Fruit fly (Drosophila melanogaster): ENCODE results near the gene CG11779.
A peak's percentile ranks its signal among the peaks of the same experiment; 100 is the strongest.

Gene CG11779

dm6 chr3R:19162135-19162616 lies 2.5 kb upstream of the CG11779 start, which contains the start of the genes CG42359 and Nsun5 (continued):
- TF ChIP-seq CG11398 (GFP tag; optimal IDR thresholded peaks at IDR 0.05) (peak; percentile 86), CG15601 (tag; optimal IDR thresholded peaks at IDR 0.05) (peak; percentile 87), unpg (GFP tag; optimal IDR thresholded peaks at IDR 0.05) (peak; percentile 92), CG13296 (GFP tag; optimal IDR thresholded peaks at IDR 0.05) (peak; percentile 78), Dref (GFP tag; IDR thresholded peaks at IDR 0.05) (peak; percentile 85), Poxn (GFP tag; IDR thresholded peaks at IDR 0.05) (peak; percentile 62; the same call in 1 of the 2 replicates), CG16813 (GFP tag; IDR thresholded peaks at IDR 0.05; ENCODE audit: partially characterized antibody) (peak; percentile 90), ind (GFP tag; optimal IDR thresholded peaks at IDR 0.05) (peak; percentile 92), CG16779 (GFP tag; IDR thresholded peaks at IDR 0.05) (0 out of 2 replicates have a peak, but pooled peaks have one; percentile 35), Gug (GFP tag; IDR thresholded peaks at IDR 0.05) (peak; percentile 89), CG15696 (tag; optimal IDR thresholded peaks at IDR 0.05) (peak; percentile 85), CG11560 (tag; IDR thresholded peaks at IDR 0.05) (peak; percentile 94), CG2202 (tag; optimal IDR thresholded peaks at IDR 0.05) (peak; percentile 77), NC2α (GFP tag; optimal IDR thresholded peaks at IDR 0.05) (peak; percentile 76), CG10431 (GFP tag; optimal IDR thresholded peaks at IDR 0.05) (peak; percentile 30), ap (GFP tag; IDR thresholded peaks at IDR 0.05) (peak; percentile 79), CG30403 (GFP tag; optimal IDR thresholded peaks at IDR 0.05) (peak; percentile 94), esg (GFP tag; conservative IDR thresholded peaks at IDR 0.05) (peak; percentile 85), en (GFP tag; optimal IDR thresholded peaks at IDR 0.05) (peak; percentile 60), CG4404 (GFP tag; IDR thresholded peaks at IDR 0.05) (peak; percentile 85), CG1792 (GFP tag; optimal IDR thresholded peaks at IDR 0.05) (peak; percentile 87), tap (tag; optimal IDR thresholded peaks at IDR 0.05) (peak; percentile 81), CG34376 (GFP tag; optimal IDR thresholded peaks at IDR 0.05) (peak; percentile 80), CG12942 (GFP tag; optimal IDR thresholded peaks at IDR 0.05) (peak; percentile 92), ranshi (GFP tag; IDR thresholded peaks at IDR 0.05) (peak; percentile 87), CG1603 (tag; optimal IDR thresholded peaks at IDR 0.05) (peak; percentile 96), ftz-f1 (GFP tag; optimal IDR thresholded peaks at IDR 0.05) (peak; percentile 98), CG18262 (tag; optimal IDR thresholded peaks at IDR 0.05) (peak; percentile 86), chif (GFP tag; optimal IDR thresholded peaks at IDR 0.05) (peak; percentile 83 to 90), gcm (GFP tag; optimal IDR thresholded peaks at IDR 0.05) (peak; percentile 71), gem (tag; optimal IDR thresholded peaks at IDR 0.05) (peak; percentile 94), Atf3 (GFP tag; optimal IDR thresholded peaks at IDR 0.05) (peak; percentile 82), Pdp1 (GFP tag; optimal IDR thresholded peaks at IDR 0.05) (peak; percentile 91 to 94), Sox100B (GFP tag; optimal IDR thresholded peaks at IDR 0.05) (peak; percentile 64), inv (GFP tag; IDR thresholded peaks at IDR 0.05; ENCODE audit: partially characterized antibody) (peak; percentile 81), Aef1 (GFP tag; IDR thresholded peaks at IDR 0.05) (peak; percentile 90), CG15269 (tag; optimal IDR thresholded peaks at IDR 0.05) (peak; percentile 86), Usf (GFP tag; optimal IDR thresholded peaks at IDR 0.05) (peak; percentile 84), CG12299 (tag; optimal IDR thresholded peaks at IDR 0.05) (peak; percentile 79), CG14014 (GFP tag; IDR thresholded peaks at IDR 0.05) (peak; percentile 90), sens (GFP tag) (peak; percentile 98), sc (optimal IDR thresholded peaks at IDR 0.05) (no peak), sc (GFP tag; optimal IDR thresholded peaks at IDR 0.05) (peak; percentile 70), Dp (GFP tag; optimal IDR thresholded peaks at IDR 0.05) (peak; percentile 95), CG13775 (GFP tag; optimal IDR thresholded peaks at IDR 0.05) (peak; percentile 88), Oli (tag; optimal IDR thresholded peaks at IDR 0.05) (peak; percentile 81), Taf1 (GFP tag; IDR thresholded peaks at IDR 0.05) (peak; percentile 80), CG16815 (GFP tag; optimal IDR thresholded peaks at IDR 0.05) (peak; percentile 73), bowl (GFP tag; IDR thresholded peaks at IDR 0.05) (no peak), cg (GFP tag; optimal IDR thresholded peaks at IDR 0.05) (peak; percentile 85), D19B (GFP tag; optimal IDR thresholded peaks at IDR 0.05) (peak; percentile 100)

Data from whole organism, embryonic.